Worm (Caenorhabditis elegans) whole organism, early embryonic: ENCODE measurements around the gene C38C5.1.

Experiments
- B0310.2 ChIP-seq: sonication (generic microtip); optimal IDR thresholded peaks from 2 replicates; lab custom pipeline; 2016; ENCODE audit warnings: mild to moderate bottlenecking, missing genetic modification characterization, missing compliant biosample characterization
- F13C5.2 ChIP-seq: sonication (generic microtip); optimal IDR thresholded peaks from 2 replicates; lab custom pipeline; 2017; ENCODE audit warnings: mild to moderate bottlenecking, missing genetic modification characterization, inconsistent platforms, missing compliant biosample characterization
- ama-1 ChIP-seq: fragments of 150-350 bp; optimal IDR thresholded peaks from 2 replicates; lab custom pipeline; 2014
- ceh-13 ChIP-seq: fragments of 200-800 bp; sonication (Bioruptor generic); optimal IDR thresholded peaks from 2 replicates; lab custom pipeline; 2018; ENCODE audit warnings: mild to moderate bottlenecking, missing genetic modification characterization, missing compliant biosample characterization
- ceh-36 ChIP-seq: sonication (generic microtip); optimal IDR thresholded peaks from 2 replicates; lab custom pipeline; 2016; ENCODE audit warnings: missing genetic modification characterization, inconsistent platforms, missing compliant biosample characterization
- flt-1 ChIP-seq: fragments of 200-800 bp; sonication (Bioruptor generic); IDR thresholded peaks from 2 replicates; pipeline ENCODE4 v1.3.6; 2022; ENCODE audit warnings: missing genetic modification characterization, missing compliant biosample characterization
- hmbx-1 ChIP-seq: sonication (generic microtip); optimal IDR thresholded peaks from 2 replicates; lab custom pipeline; 2016; ENCODE audit warnings: mild to moderate bottlenecking, missing genetic modification characterization, missing compliant biosample characterization
- hmg-4 ChIP-seq: fragments of 200-800 bp; sonication (Bioruptor generic); optimal IDR thresholded peaks from 2 replicates; lab custom pipeline; 2018; ENCODE audit warnings: mild to moderate bottlenecking, missing genetic modification characterization, missing compliant biosample characterization
- hnd-1 ChIP-seq: sonication (generic microtip); optimal IDR thresholded peaks from 2 replicates; lab custom pipeline; 2016; ENCODE audit warnings: missing genetic modification characterization, missing compliant biosample characterization
- pes-1 ChIP-seq: fragments of 200-800 bp; sonication (Bioruptor generic); IDR thresholded peaks from 2 replicates; pipeline ENCODE4 v1.3.6; 2022; ENCODE audit warnings: missing genetic modification reagents, missing genetic modification characterization, missing compliant biosample characterization
- scrt-1 ChIP-seq: fragments of 200-800 bp; sonication (Bioruptor generic); IDR thresholded peaks from 2 replicates; pipeline ENCODE4 v1.3.6; 2022; ENCODE audit warnings: missing genetic modification characterization, missing compliant biosample characterization
- sea-1 ChIP-seq: fragments of 200-800 bp; sonication (Bioruptor generic); conservative IDR thresholded peaks from 2 replicates; pipeline ENCODE4 v1.3.6; 2022; ENCODE audit warnings: missing genetic modification characterization, missing compliant biosample characterization
- tra-4 ChIP-seq: sonication (generic microtip); optimal IDR thresholded peaks from 2 replicates; lab custom pipeline; 2017; ENCODE audit warnings: missing genetic modification characterization, missing compliant biosample characterization

- no peak for TF ChIP-seq scrt-1 (GFP tag; lab: Robert Waterston, UW)
- no peak for TF ChIP-seq ama-1 (lab: Kevin White, UChicago)
- TF ChIP-seq pes-1 (GFP tag; lab: Robert Waterston, UW) = no peak
- no peak for TF ChIP-seq tra-4
- TF ChIP-seq flt-1 (GFP tag; lab: Robert Waterston, UW) = no peak
- TF ChIP-seq ceh-36 (tag; lab: Kevin White, UChicago) = no peak
- TF ChIP-seq sea-1 (GFP tag; lab: Robert Waterston, UW) = no peak
- TF ChIP-seq hnd-1 (tag; lab: Kevin White, UChicago) = no peak
- TF ChIP-seq F13C5.2 (tag; lab: Kevin White, UChicago) = no peak
- no peak for TF ChIP-seq hmbx-1 (tag; lab: Kevin White, UChicago)
- no peak for TF ChIP-seq ceh-13 (GFP tag; lab: Kevin White, UChicago)
- TF ChIP-seq B0310.2 = no peak
- no peak for TF ChIP-seq hmg-4
Observed at ce11 chrX:5557966-5558365, at the start of gene C38C5.1.
